Fruit fly (Drosophila melanogaster): ENCODE data around the gene CG9123.
A peak's percentile ranks its signal among the peaks of the same experiment; 100 is the strongest.

CG9123 gene

DNA sequence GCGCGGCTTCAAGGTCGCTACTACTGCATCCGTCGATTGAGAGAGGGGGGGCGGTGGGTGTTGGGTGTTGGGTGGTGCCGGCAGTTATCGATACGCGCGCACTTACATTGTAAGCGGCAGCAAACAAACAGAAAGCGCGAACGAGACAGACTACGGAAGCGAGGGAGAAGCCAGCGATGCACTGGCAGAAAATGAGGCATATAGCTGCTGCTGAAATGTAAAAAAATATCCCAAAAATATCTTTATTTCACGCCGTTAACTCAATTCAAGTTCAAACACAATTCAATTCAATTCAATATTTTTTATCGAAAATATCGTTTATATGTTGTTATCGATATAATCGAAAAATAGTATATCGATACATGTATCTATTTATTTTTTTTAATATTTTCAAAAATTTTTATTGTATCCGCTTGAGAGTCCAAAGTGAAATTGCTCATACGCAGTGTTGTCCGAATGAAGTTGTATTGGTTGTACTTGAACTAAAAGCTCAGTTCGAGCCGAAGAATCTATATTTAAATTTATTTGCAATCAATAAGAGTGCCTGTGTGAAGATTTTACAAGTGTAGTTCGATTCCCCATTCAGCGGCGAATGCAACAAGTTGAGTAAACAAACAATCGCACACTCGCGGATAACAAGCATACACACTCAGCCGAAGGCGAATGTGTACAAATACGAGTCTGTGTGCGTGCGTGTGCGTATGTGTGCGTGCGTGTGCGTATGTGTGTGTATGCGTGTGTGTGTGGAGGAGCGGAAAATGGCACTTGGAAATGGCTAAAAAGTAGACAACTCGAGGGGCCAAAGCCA is 29.6 kb downstream of the CG9123 start:
- peak; percentile 25 for TF ChIP-seq Lpt (GFP tag; optimal IDR thresholded peaks at IDR 0.05)
- TF ChIP-seq Sox102F (GFP tag; optimal IDR thresholded peaks at IDR 0.05) = peak; percentile 24
- peak in 1 of 2 experiments; percentile 57 for TF ChIP-seq ss (GFP tag; optimal IDR thresholded peaks at IDR 0.05)
- TF ChIP-seq Smox (GFP tag; optimal IDR thresholded peaks at IDR 0.05) = peak; percentile 67
- TF ChIP-seq Eip93F (GFP tag; optimal IDR thresholded peaks at IDR 0.05) = no peak
- TF ChIP-seq CG6792 (GFP tag; optimal IDR thresholded peaks at IDR 0.05) = peak; percentile 58
- TF ChIP-seq esn (GFP tag; optimal IDR thresholded peaks at IDR 0.05) = peak; percentile 71
- no peak for TF ChIP-seq CG9139 (GFP tag; optimal IDR thresholded peaks at IDR 0.05)
- no peak for TF ChIP-seq fd85E (GFP tag; optimal IDR thresholded peaks at IDR 0.05)
- TF ChIP-seq Eip78C (GFP tag) = peak; percentile 91
- TF ChIP-seq CG6163 (GFP tag; IDR thresholded peaks at IDR 0.05) = no peak; the same call in 2 of the 3 replicates
- no peak for TF ChIP-seq CG1621 (tag; optimal IDR thresholded peaks at IDR 0.05)
- no peak for TF ChIP-seq vri (GFP tag; optimal IDR thresholded peaks at IDR 0.05)
- TF ChIP-seq CG11902 (GFP tag; optimal IDR thresholded peaks at IDR 0.05) = peak; percentile 48
- TF ChIP-seq CG10631 (GFP tag; optimal IDR thresholded peaks at IDR 0.05) = peak; percentile 57
- peak; percentile 60 for TF ChIP-seq achi (GFP tag; optimal IDR thresholded peaks at IDR 0.05)
- peak; percentile 76 for TF ChIP-seq svp (GFP tag)
- peak; percentile 47 for TF ChIP-seq Ets96B (tag; optimal IDR thresholded peaks at IDR 0.05)
- peak; percentile 73 for TF ChIP-seq topi (GFP tag; optimal IDR thresholded peaks at IDR 0.05)
- TF ChIP-seq CG11762 (GFP tag; optimal IDR thresholded peaks at IDR 0.05; ENCODE audit: insufficient read depth) = peak; percentile 51
- TF ChIP-seq CG6276 (GFP tag; optimal IDR thresholded peaks at IDR 0.05) = peak; percentile 71
- peak; percentile 42 for TF ChIP-seq CG6808 (GFP tag; optimal IDR thresholded peaks at IDR 0.05)
- TF ChIP-seq CG11294 (GFP tag; IDR thresholded peaks at IDR 0.05) = peak; percentile 45; the same call in 1 of the 2 replicates
- peak; percentile 37 for TF ChIP-seq Sox14 (GFP tag; optimal IDR thresholded peaks at IDR 0.05)
- TF ChIP-seq OdsH (GFP tag; optimal IDR thresholded peaks at IDR 0.05) = peak; percentile 74
- TF ChIP-seq Hr39 (GFP tag; optimal IDR thresholded peaks at IDR 0.05) = peak; percentile 57
- no peak for TF ChIP-seq CG6854 (GFP tag; optimal IDR thresholded peaks at IDR 0.05)
- peak; percentile 85 for TF ChIP-seq CG32006 (GFP tag; optimal IDR thresholded peaks at IDR 0.05)
- TF ChIP-seq Blimp-1 (GFP tag; optimal IDR thresholded peaks at IDR 0.05) = peak; percentile 41
- peak; percentile 64 for TF ChIP-seq CG4318 (GFP tag; optimal IDR thresholded peaks at IDR 0.05)
- TF ChIP-seq net (GFP tag; optimal IDR thresholded peaks at IDR 0.05) = peak; percentile 59
- TF ChIP-seq cyc (GFP tag; optimal IDR thresholded peaks at IDR 0.05) = peak; percentile 59
- peak; percentile 42 for TF ChIP-seq spab (GFP tag; optimal IDR thresholded peaks at IDR 0.05)
- no peak for TF ChIP-seq fkh (GFP tag; optimal IDR thresholded peaks at IDR 0.05)
- peak; percentile 35 for TF ChIP-seq Eip75B (GFP tag; optimal IDR thresholded peaks at IDR 0.05)
- TF ChIP-seq CG3032 (tag; optimal IDR thresholded peaks at IDR 0.05) = peak; percentile 45
- peak; percentile 11 for TF ChIP-seq CG7368 (GFP tag; optimal IDR thresholded peaks at IDR 0.05)
- TF ChIP-seq CG16779 (tag; optimal IDR thresholded peaks at IDR 0.05) = peak; percentile 15
- peak; percentile 99 for TF ChIP-seq dsx (GFP tag; optimal IDR thresholded peaks at IDR 0.05; ENCODE audit: poor library complexity, severe bottlenecking)
- TF ChIP-seq CG3919 (GFP tag; optimal IDR thresholded peaks at IDR 0.05) = peak; percentile 52
- TF ChIP-seq CG8632 (GFP tag; optimal IDR thresholded peaks at IDR 0.05) = peak; percentile 62
- peak; percentile 52 for TF ChIP-seq Ets21C (GFP tag; optimal IDR thresholded peaks at IDR 0.05)
- peak; percentile 13 for TF ChIP-seq CG8319 (GFP tag; optimal IDR thresholded peaks at IDR 0.05)
- peak; percentile 54 for TF ChIP-seq Hr4 (GFP tag; optimal IDR thresholded peaks at IDR 0.05)
- peak; percentile 66 for TF ChIP-seq acj6 (GFP tag; optimal IDR thresholded peaks at IDR 0.05)
- TF ChIP-seq CG31627 (GFP tag; optimal IDR thresholded peaks at IDR 0.05) = peak; percentile 55
- TF ChIP-seq dac (GFP tag; optimal IDR thresholded peaks at IDR 0.05) = peak; percentile 46
- TF ChIP-seq Sox15 (GFP tag; optimal IDR thresholded peaks at IDR 0.05) = peak; percentile 60
- peak in 1 of 2 experiments; percentile 71 for TF ChIP-seq salr (GFP tag; optimal IDR thresholded peaks at IDR 0.05)
- peak; percentile 56 for TF ChIP-seq CG10669 (GFP tag; optimal IDR thresholded peaks at IDR 0.05)

Measured in whole organism, prepupa.